Fruit fly (Drosophila melanogaster) whole organism, embryonic: ENCODE data around the gene CG4452.
A peak's percentile ranks its signal among the peaks of the same experiment; 100 is the strongest.

Experiments used
- B-H2 ChIP-seq: fragments of 200-800 bp; sonication (Bioruptor generic); optimal IDR thresholded peaks from 2 replicates; lab custom pipeline; 2018; ENCODE audit warnings: missing biosample characterization, mild to moderate bottlenecking, missing genetic modification characterization
- BEAF-32 ChIP-seq: fragments of 200-800 bp; sonication (Bioruptor generic); optimal IDR thresholded peaks from 3 replicates; lab custom pipeline; 2017; ENCODE audit warnings: missing biosample characterization, missing genetic modification characterization, mild to moderate bottlenecking, moderate library complexity, missing genetic modification reagents
- Blimp-1 ChIP-seq: fragments of 200-800 bp; sonication (Bioruptor generic); optimal IDR thresholded peaks from 3 replicates; lab custom pipeline; 2018; ENCODE audit warnings: missing biosample characterization, missing genetic modification characterization, mild to moderate bottlenecking, moderate library complexity, missing genetic modification reagents
- CG10147 ChIP-seq: fragments of 200-800 bp; sonication (Bioruptor generic); optimal IDR thresholded peaks from 2 replicates; lab custom pipeline; 2019; ENCODE audit warnings: missing biosample characterization, mild to moderate bottlenecking, missing genetic modification characterization, moderate library complexity
- CG13296 ChIP-seq: fragments of 200-800 bp; sonication (Bioruptor generic); optimal IDR thresholded peaks from 3 replicates; lab custom pipeline; 2018; ENCODE audit warnings: missing biosample characterization, mild to moderate bottlenecking, missing genetic modification characterization
- CG14860 ChIP-seq: fragments of 200-800 bp; sonication (Bioruptor generic); IDR thresholded peaks from 3 replicates; pipeline ENCODE4 v1.3.6; 2022; ENCODE audit warnings: missing biosample characterization, missing genetic modification characterization; ENCODE audit not compliant: partially characterized antibody
- CG14965 ChIP-seq: fragments of 200-800 bp; sonication (Bioruptor generic); optimal IDR thresholded peaks from 2 replicates; lab custom pipeline; 2016; ENCODE audit warnings: missing biosample characterization, missing genetic modification characterization, borderline replicate concordance
- CG15073 ChIP-seq: fragments of 200-800 bp; sonication (Bioruptor generic); optimal IDR thresholded peaks from 2 replicates; lab custom pipeline; 2016; ENCODE audit warnings: missing biosample characterization, missing genetic modification characterization
- CG1603 ChIP-seq: fragments of 200-800 bp; sonication (Bioruptor generic); optimal IDR thresholded peaks from 2 replicates; lab custom pipeline; 2019; ENCODE audit warnings: missing biosample characterization, mild to moderate bottlenecking, missing genetic modification characterization, moderate library complexity
- CG17829 ChIP-seq: fragments of 200-800 bp; optimal IDR thresholded peaks from 2 replicates; lab custom pipeline; 2019; ENCODE audit warnings: missing biosample characterization, mild to moderate bottlenecking, missing genetic modification characterization, moderate library complexity
- CG18599 ChIP-seq: fragments of 200-800 bp; sonication (Bioruptor generic); optimal IDR thresholded peaks from 3 replicates; lab custom pipeline; 2017; ENCODE audit warnings: missing biosample characterization, missing genetic modification characterization, mild to moderate bottlenecking, moderate library complexity, missing genetic modification reagents
- CG2116 ChIP-seq: fragments of 200-800 bp; sonication (Bioruptor generic); optimal IDR thresholded peaks from 3 replicates; lab custom pipeline; 2018; ENCODE audit warnings: missing biosample characterization, mild to moderate bottlenecking, missing genetic modification characterization
- CG33557 ChIP-seq: fragments of 200-800 bp; sonication (Bioruptor generic); optimal IDR thresholded peaks from 2 replicates; lab custom pipeline; 2019; ENCODE audit warnings: missing biosample characterization, mild to moderate bottlenecking, missing genetic modification characterization, moderate library complexity
- CG4282 ChIP-seq: fragments of 200-800 bp; sonication (Bioruptor generic); optimal IDR thresholded peaks from 2 replicates; lab custom pipeline; 2016; ENCODE audit warnings: missing biosample characterization, missing genetic modification characterization
- CG6175 ChIP-seq: fragments of 200-800 bp; sonication (Bioruptor generic); IDR thresholded peaks from 3 replicates; pipeline ENCODE4 v1.3.6; 2022; ENCODE audit warnings: missing biosample characterization, missing genetic modification characterization
- CG7839 ChIP-seq: fragments of 200-800 bp; sonication (Bioruptor generic); optimal IDR thresholded peaks from 3 replicates; lab custom pipeline; 2018; ENCODE audit warnings: missing biosample characterization, mild to moderate bottlenecking, missing genetic modification characterization, moderate library complexity
- CG9876 ChIP-seq: fragments of 200-800 bp; sonication (Bioruptor generic); optimal IDR thresholded peaks from 2 replicates; lab custom pipeline; 2016; ENCODE audit warnings: missing biosample characterization, missing genetic modification characterization
- Chrac-16 ChIP-seq: fragments of 200-800 bp; sonication (Bioruptor generic); optimal IDR thresholded peaks from 3 replicates; lab custom pipeline; 2016; ENCODE audit warnings: missing biosample characterization, missing genetic modification characterization
- Dek ChIP-seq: fragments of 200-800 bp; sonication (Bioruptor generic); optimal IDR thresholded peaks from 3 replicates; lab custom pipeline; 2019; ENCODE audit warnings: missing biosample characterization, mild to moderate bottlenecking, missing genetic modification characterization, moderate library complexity
- Dref ChIP-seq: fragments of 200-800 bp; sonication (Bioruptor generic); IDR thresholded peaks from 2 replicates; pipeline ENCODE4 v1.3.6; 2022; ENCODE audit warnings: missing biosample characterization, missing genetic modification characterization
- E2f2 ChIP-seq: fragments of 200-800 bp; sonication (Bioruptor generic); IDR thresholded peaks from 2 replicates; pipeline ENCODE4 v1.3.6; 2022; ENCODE audit warnings: missing biosample characterization, missing genetic modification characterization
- HLH3B ChIP-seq: fragments of 200-800 bp; sonication (Bioruptor generic); IDR thresholded peaks from 2 replicates; pipeline ENCODE4 v1.3.6; 2022; ENCODE audit warnings: missing biosample characterization, missing genetic modification characterization
- Hsf ChIP-seq: fragments of 200-800 bp; sonication (Bioruptor generic); optimal IDR thresholded peaks from 3 replicates; lab custom pipeline; 2016; ENCODE audit warnings: missing biosample characterization, missing genetic modification characterization
- Nf-YC ChIP-seq: fragments of 200-800 bp; optimal IDR thresholded peaks from 3 replicates; lab custom pipeline; 2019; ENCODE audit warnings: missing biosample characterization, mild to moderate bottlenecking, missing genetic modification characterization, moderate library complexity
- NfI ChIP-seq: fragments of 200-800 bp; sonication (Bioruptor generic); optimal IDR thresholded peaks from 3 replicates; lab custom pipeline; 2018; ENCODE audit warnings: missing biosample characterization, mild to moderate bottlenecking, missing genetic modification characterization, moderate library complexity
- PHDP ChIP-seq: fragments of 200-800 bp; sonication (Bioruptor generic); optimal IDR thresholded peaks from 3 replicates; lab custom pipeline; 2018; ENCODE audit warnings: missing biosample characterization, mild to moderate bottlenecking, missing genetic modification characterization, moderate library complexity
- Poxn ChIP-seq: fragments of 200-800 bp; sonication (Bioruptor generic); IDR thresholded peaks from 2 replicates; pipeline ENCODE4 v1.3.6; 2022; ENCODE audit warnings: missing biosample characterization, missing genetic modification characterization
- Ptx1 ChIP-seq: fragments of 200-800 bp; sonication (Bioruptor generic); IDR thresholded peaks from 2 replicates; pipeline ENCODE4 v1.3.6; 2022; ENCODE audit warnings: missing biosample characterization, missing genetic modification characterization
- Sox102F ChIP-seq: fragments of 200-800 bp; sonication (Bioruptor generic); optimal IDR thresholded peaks from 2 replicates; lab custom pipeline; 2018; ENCODE audit warnings: missing biosample characterization, mild to moderate bottlenecking, missing genetic modification characterization, moderate library complexity
- Sry-δ ChIP-seq: fragments of 200-800 bp; sonication (Bioruptor generic); optimal IDR thresholded peaks from 2 replicates; lab custom pipeline; 2016; ENCODE audit warnings: missing biosample characterization, missing genetic modification characterization
- ase ChIP-seq: fragments of 200-800 bp; sonication (Bioruptor generic); IDR thresholded peaks from 3 replicates; pipeline ENCODE4 v1.3.6; 2022; ENCODE audit warnings: missing biosample characterization, missing genetic modification characterization
- az2 ChIP-seq: fragments of 200-800 bp; sonication (Bioruptor generic); optimal IDR thresholded peaks from 3 replicates; lab custom pipeline; 2016; ENCODE audit warnings: missing biosample characterization, missing genetic modification characterization
- bbx ChIP-seq: fragments of 200-800 bp; sonication (Bioruptor generic); IDR thresholded peaks from 2 replicates; pipeline ENCODE4 v1.3.6; 2022; ENCODE audit warnings: missing biosample characterization, missing genetic modification characterization; ENCODE audit not compliant: partially characterized antibody
- bsh ChIP-seq, 2 experiments: fragments of 200-800 bp; sonication (Bioruptor generic); optimal IDR thresholded peaks; 2 replicates each; lab custom pipeline; 2017 to 2018; ENCODE audit warnings: mild to moderate bottlenecking in 2 of 2, missing biosample characterization in 2 of 2, missing genetic modification characterization in 2 of 2, moderate library complexity in 1 of 2
- esg ChIP-seq: fragments of 200-800 bp; sonication (Bioruptor generic); conservative IDR thresholded peaks from 2 replicates; pipeline ENCODE4 v1.3.6; 2022; ENCODE audit warnings: missing biosample characterization, missing genetic modification characterization
- exex ChIP-seq: fragments of 200-800 bp; sonication (Bioruptor generic); optimal IDR thresholded peaks from 4 replicates; lab custom pipeline; 2018; ENCODE audit warnings: missing biosample characterization, mild to moderate bottlenecking, missing genetic modification characterization, moderate library complexity
- fu2 ChIP-seq: fragments of 200-800 bp; sonication (Bioruptor generic); optimal IDR thresholded peaks from 2 replicates; lab custom pipeline; 2016; ENCODE audit warnings: missing biosample characterization, missing genetic modification characterization
- gem ChIP-seq: fragments of 200-800 bp; sonication (Bioruptor generic); optimal IDR thresholded peaks from 2 replicates; lab custom pipeline; 2019; ENCODE audit warnings: missing biosample characterization, mild to moderate bottlenecking, missing genetic modification characterization, moderate library complexity
- grn ChIP-seq: fragments of 200-800 bp; sonication (Bioruptor generic); optimal IDR thresholded peaks from 3 replicates; lab custom pipeline; 2017; ENCODE audit warnings: missing biosample characterization, missing genetic modification characterization
- hkb ChIP-seq, 2 experiments: fragments of 200-800 bp in 1 of 2; fragments of >200 bp in 1 of 2; sonication (Bioruptor generic) in 1 of 2; IDR thresholded peaks in 1 of 2; optimal IDR thresholded peaks in 1 of 2; 2 replicates each; pipeline versions ENCODE4 v1.3.6 to Lab custom; 2017 to 2022; ENCODE audit warnings: missing biosample characterization in 1 of 2, missing genetic modification characterization in 1 of 2
- ind ChIP-seq: fragments of 200-800 bp; sonication (Bioruptor generic); optimal IDR thresholded peaks from 3 replicates; lab custom pipeline; 2016; ENCODE audit warnings: missing biosample characterization, missing genetic modification characterization
- lilli ChIP-seq: fragments of 200-800 bp; sonication (Bioruptor generic); optimal IDR thresholded peaks from 3 replicates; lab custom pipeline; 2016; ENCODE audit warnings: missing biosample characterization, missing genetic modification characterization
- prd ChIP-seq, 3 experiments: fragments of >200 bp in 2 of 3; fragments of 200-800 bp in 1 of 3; sonication (Bioruptor generic) in 1 of 3; optimal IDR thresholded peaks in 2 of 3; IDR thresholded peaks in 1 of 3; 2 replicates in 2 of 3; 3 replicates in 1 of 3; pipeline versions ENCODE4 v1.3.6 to Lab custom; 2017 to 2022; ENCODE audit warnings: missing biosample characterization in 1 of 3, missing genetic modification characterization in 1 of 3
- ranshi ChIP-seq: fragments of 200-800 bp; sonication (Bioruptor generic); IDR thresholded peaks from 2 replicates; pipeline ENCODE4 v1.3.6; 2022; ENCODE audit warnings: missing biosample characterization, missing genetic modification characterization
- scrt ChIP-seq: fragments of 200-800 bp; sonication (Bioruptor generic); optimal IDR thresholded peaks from 2 replicates; lab custom pipeline; 2018; ENCODE audit warnings: missing biosample characterization, mild to moderate bottlenecking, missing genetic modification characterization, moderate library complexity
- slp2 ChIP-seq: fragments of 200-800 bp; sonication (Bioruptor generic); optimal IDR thresholded peaks from 2 replicates; lab custom pipeline; 2016; ENCODE audit warnings: missing biosample characterization, missing genetic modification characterization
- sna ChIP-seq: fragments of 200-800 bp; sonication (Bioruptor generic); IDR thresholded peaks from 2 replicates; pipeline ENCODE4 v1.3.6; 2022; ENCODE audit warnings: missing biosample characterization, missing genetic modification characterization; ENCODE audit not compliant: partially characterized antibody
- trem ChIP-seq: fragments of 200-800 bp; optimal IDR thresholded peaks from 3 replicates; lab custom pipeline; 2019; ENCODE audit warnings: missing biosample characterization, mild to moderate bottlenecking, missing genetic modification characterization, moderate library complexity

Gene CG4452

dm6 chr3L:9370907-9371365, 3.8 kb downstream of the CG4452 start, which contains the start of gene Fdx1 (continued):
- TF ChIP-seq CG4282 (GFP tag; lab: Kevin White, UChicago) (no peak), gem (peak; percentile 67), CG15073 (GFP tag; lab: Kevin White, UChicago) (no peak), Dek (tag; lab: Kevin White, UChicago) (peak; percentile 15), ranshi (peak; percentile 37; the same call in 1 of the 2 replicates), CG2116 (GFP tag; lab: Kevin White, UChicago) (peak; percentile 91), ase (GFP tag; lab: Robert Waterston, UW) (0 out of 3 replicates have a peak, but pooled peaks have one; percentile 24), ind (GFP tag; lab: Kevin White, UChicago) (peak; percentile 47), Ptx1 (peak; percentile 60), CG7839 (peak; percentile 32), HLH3B (GFP tag; lab: Robert Waterston, UW) (peak; percentile 38; the same call in 1 of the 2 replicates), esg (GFP tag; lab: Robert Waterston, UW) (peak; percentile 21; the same call in 1 of the 2 replicates), Chrac-16 (GFP tag; lab: Kevin White, UChicago) (peak; percentile 23), CG17829 (peak; percentile 21), Hsf (GFP tag; lab: Kevin White, UChicago) (peak; percentile 8), CG14860 (GFP tag; lab: Robert Waterston, UW) (peak; percentile 49; the same call in 2 of the 3 replicates), B-H2 (GFP tag; lab: Kevin White, UChicago) (peak; percentile 18), Sry-δ (peak; percentile 70), bbx (GFP tag; lab: Robert Waterston, UW) (peak; percentile 48; the same call in 1 of the 2 replicates), CG14965 (GFP tag; lab: Kevin White, UChicago) (no peak), sna (GFP tag; lab: Robert Waterston, UW) (peak; percentile 77), Nf-YC (tag; lab: Kevin White, UChicago) (peak; percentile 52), bsh (GFP tag; optimal IDR thresholded peaks at IDR 0.05; lab: Kevin White, UChicago) (peak in 1 of 2 experiments; percentile 50), Dref (GFP tag; lab: Robert Waterston, UW) (peak; percentile 66), Sox102F (GFP tag; lab: Kevin White, UChicago) (no peak), CG18599 (GFP tag; lab: Kevin White, UChicago) (peak; percentile 47), lilli (GFP tag; lab: Kevin White, UChicago) (peak; percentile 48), fu2 (GFP tag; lab: Kevin White, UChicago) (no peak), CG1603 (tag; lab: Kevin White, UChicago) (no peak), BEAF-32 (GFP tag; lab: Kevin White, UChicago) (peak; percentile 65), E2f2 (peak; percentile 90), CG9876 (GFP tag; lab: Kevin White, UChicago) (no peak), az2 (GFP tag; lab: Kevin White, UChicago) (peak; percentile 35), exex (tag; lab: Kevin White, UChicago) (peak; percentile 32), hkb (optimal IDR thresholded peaks at IDR 0.05; lab: Kevin White, UChicago) (no peak), hkb (GFP tag; IDR thresholded peaks at IDR 0.05; lab: Robert Waterston, UW) (peak; percentile 63; the same call in 1 of the 2 replicates), scrt (GFP tag; lab: Kevin White, UChicago) (no peak), CG10147 (GFP tag; lab: Kevin White, UChicago) (peak; percentile 46), CG33557 (GFP tag; lab: Kevin White, UChicago) (peak; percentile 20), Poxn (GFP tag; lab: Robert Waterston, UW) (no peak), grn (GFP tag; lab: Kevin White, UChicago) (no peak), PHDP (tag; lab: Kevin White, UChicago) (peak; percentile 31), slp2 (no peak), CG13296 (GFP tag; lab: Kevin White, UChicago) (peak; percentile 48), Blimp-1 (GFP tag; lab: Kevin White, UChicago) (no peak), NfI (GFP tag; lab: Kevin White, UChicago) (peak; percentile 28), CG6175 (GFP tag; lab: Robert Waterston, UW) (no peak), trem (tag; lab: Kevin White, UChicago) (peak; percentile 34), prd (optimal IDR thresholded peaks at IDR 0.05; lab: Kevin White, UChicago) (no peak), prd (GFP tag; IDR thresholded peaks at IDR 0.05; lab: Robert Waterston, UW) (0 out of 3 replicates have a peak, but pooled peaks have one; percentile 33)
